Worm (Caenorhabditis elegans): ENCODE results near the gene atg-13.

The atg-13 gene

DNA sequence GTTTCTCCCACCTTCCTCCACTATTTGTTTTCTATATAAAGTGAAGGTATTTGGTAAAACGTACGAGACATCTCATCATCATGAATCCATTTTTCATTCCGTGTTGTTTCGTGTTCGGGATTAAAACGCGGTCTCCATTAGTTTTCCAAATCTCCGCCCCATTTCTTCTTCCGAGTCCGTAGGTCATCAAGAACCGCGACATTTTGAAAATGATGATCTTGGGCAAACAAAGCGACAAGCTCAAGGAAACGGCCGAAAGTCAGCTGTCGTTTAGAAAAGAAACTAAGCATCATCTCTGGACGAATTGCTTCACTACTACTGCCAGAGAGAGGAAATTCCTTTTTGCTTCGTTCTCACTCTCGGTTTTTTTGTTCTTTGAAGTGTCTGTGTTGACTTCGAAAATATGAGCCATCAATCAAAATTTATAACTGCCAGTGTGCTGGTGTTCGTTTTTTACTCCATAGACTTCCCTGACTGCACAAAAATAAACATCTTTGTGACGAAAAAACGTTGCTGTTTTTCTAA lies 14.7 kb upstream of the atg-13 start (continued):
- no peak for TF ChIP-seq ama-1 (optimal IDR thresholded peaks at IDR 0.05)
- TF ChIP-seq ama-1 (GFP tag; optimal IDR thresholded peaks at IDR 0.05), result peak in 1 of 2 experiments; percentile 56
- no peak for TF ChIP-seq ztf-22 (GFP tag; optimal IDR thresholded peaks at IDR 0.05)
- TF ChIP-seq T07F8.4 (tag; optimal IDR thresholded peaks at IDR 0.05), result no peak
- TF ChIP-seq mcd-1 (GFP tag; IDR thresholded peaks at IDR 0.05), result no peak
- TF ChIP-seq lin-26 (GFP tag; IDR thresholded peaks at IDR 0.05), result peak; percentile 41; the same call in 1 of the 2 replicates
- TF ChIP-seq lag-1 (GFP tag; IDR thresholded peaks at IDR 0.05), result no peak
- no peak for TF ChIP-seq lin-35 (GFP tag; optimal IDR thresholded peaks at IDR 0.05)
- TF ChIP-seq chd-7 (tag; optimal IDR thresholded peaks at IDR 0.05), result no peak
- peak; percentile 17 for TF ChIP-seq hrde-1 (tag; optimal IDR thresholded peaks at IDR 0.05; ENCODE audit: borderline replicate concordance)
- TF ChIP-seq egrh-3 (GFP tag; IDR thresholded peaks at IDR 0.05), result no peak
- no peak for TF ChIP-seq C17E4.6 (GFP tag; IDR thresholded peaks at IDR 0.05)

ce11 chrIII:8164771-8165170 lies 6.8 kb upstream of the atg-13 start:
- TF ChIP-seq ekl-4 (GFP tag; IDR thresholded peaks at IDR 0.05), result no peak
- no peak for TF ChIP-seq sptf-2 (GFP tag; optimal IDR thresholded peaks at IDR 0.05)
- TF ChIP-seq ztf-22 (GFP tag; optimal IDR thresholded peaks at IDR 0.05), result no peak
- no peak for TF ChIP-seq xnd-1 (tag; optimal IDR thresholded peaks at IDR 0.05)
- TF ChIP-seq gei-17 (GFP tag; optimal IDR thresholded peaks at IDR 0.05), result no peak
- TF ChIP-seq akir-1 (GFP tag; optimal IDR thresholded peaks at IDR 0.05), result no peak
- no peak for TF ChIP-seq B0336.3 (GFP tag; IDR thresholded peaks at IDR 0.05)
- no peak for TF ChIP-seq egrh-3 (GFP tag; IDR thresholded peaks at IDR 0.05)
- TF ChIP-seq lin-40 (tag; optimal IDR thresholded peaks at IDR 0.05), result no peak
- no peak for TF ChIP-seq attf-6 (GFP tag; IDR thresholded peaks at IDR 0.05)
- no peak for TF ChIP-seq tbp1 (GFP tag; optimal IDR thresholded peaks at IDR 0.05)
- TF ChIP-seq F23B12.7 (tag; optimal IDR thresholded peaks at IDR 0.05; ENCODE audit: insufficient read depth), result no peak
- no peak for TF ChIP-seq hrde-1 (tag; optimal IDR thresholded peaks at IDR 0.05; ENCODE audit: borderline replicate concordance)
- TF ChIP-seq athp-1 (tag; optimal IDR thresholded peaks at IDR 0.05), result no peak

DNA sequence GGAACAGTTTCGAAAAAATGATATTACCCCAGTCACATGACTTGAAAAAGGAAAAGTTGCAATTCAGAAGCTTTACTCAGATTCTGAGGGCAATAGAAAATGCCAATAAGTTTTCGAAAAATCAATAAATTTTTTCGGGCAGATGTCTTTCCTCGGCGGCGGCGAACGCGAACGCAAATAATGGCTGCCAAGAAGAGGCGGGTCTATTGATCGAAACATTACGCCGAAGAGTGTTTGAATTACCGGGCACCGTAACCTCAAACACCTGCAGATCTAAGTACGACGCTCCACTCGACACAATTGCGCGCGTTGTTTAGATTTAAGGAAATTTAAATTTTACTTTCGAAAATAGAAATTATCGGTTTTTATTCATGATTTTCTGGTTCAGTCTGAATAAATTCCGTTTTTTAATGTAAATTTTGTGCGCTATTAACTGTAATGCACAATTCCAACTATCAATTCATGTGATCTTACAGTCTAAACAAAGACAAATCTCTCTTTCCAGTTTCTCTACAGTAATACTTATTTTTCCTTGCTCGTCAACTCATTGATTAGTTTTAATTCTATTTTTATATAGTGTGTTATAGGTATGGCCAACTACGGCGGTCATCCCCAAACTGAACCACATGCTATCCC lies 5.9 kb upstream of the atg-13 start, which contains the start of gene prp-8:
TSS of gene prp-8 (plus strand) at position 586 of the 636 bp plus-strand sequence.
- TF ChIP-seq C06A6.2 (GFP tag; conservative IDR thresholded peaks at IDR 0.05), result no peak
- peak; percentile 20 to 30 for TF ChIP-seq let-607 (tag; optimal IDR thresholded peaks at IDR 0.05)
- TF ChIP-seq lsl-1 (GFP tag; optimal IDR thresholded peaks at IDR 0.05), result peak; percentile 86
- TF ChIP-seq sdz-38 (tag; optimal IDR thresholded peaks at IDR 0.05), result no peak
- TF ChIP-seq unc-62 (GFP tag; optimal IDR thresholded peaks at IDR 0.05), result no peak
- TF ChIP-seq F39B2.1 (GFP tag; IDR thresholded peaks at IDR 0.05), result no peak
- no peak for TF ChIP-seq let-526 (GFP tag; IDR thresholded peaks at IDR 0.05)
- no peak for TF ChIP-seq atf-7 (tag; optimal IDR thresholded peaks at IDR 0.05)
- TF ChIP-seq chd-7 (tag; optimal IDR thresholded peaks at IDR 0.05), result no peak
- TF ChIP-seq ceh-100 (GFP tag; IDR thresholded peaks at IDR 0.05), result peak; percentile 17; the same call in 1 of the 2 replicates
- no peak for TF ChIP-seq him-1 (tag; optimal IDR thresholded peaks at IDR 0.05)
- no peak for TF ChIP-seq T07F8.4 (tag; optimal IDR thresholded peaks at IDR 0.05)
- 0 out of 2 replicates have a peak, but pooled peaks have one; percentile 46 for TF ChIP-seq Y53G8AR.9 (GFP tag; conservative IDR thresholded peaks at IDR 0.05)
- peak; percentile 30 for TF ChIP-seq madf-8 (GFP tag; conservative IDR thresholded peaks at IDR 0.05)
- no peak for TF ChIP-seq hlh-12 (tag; optimal IDR thresholded peaks at IDR 0.05)
- peak; percentile 64 for TF ChIP-seq tbp1 (GFP tag; optimal IDR thresholded peaks at IDR 0.05)
- no peak for TF ChIP-seq egl-18 (GFP tag; IDR thresholded peaks at IDR 0.05)
- peak; percentile 59 for TF ChIP-seq madf-6 (GFP tag; IDR thresholded peaks at IDR 0.05)
- peak; percentile 80 for TF ChIP-seq madf-10 (tag; optimal IDR thresholded peaks at IDR 0.05)
- no peak for TF ChIP-seq hrde-1 (tag; optimal IDR thresholded peaks at IDR 0.05; ENCODE audit: borderline replicate concordance)
- TF ChIP-seq egl-44 (GFP tag; IDR thresholded peaks at IDR 0.05), result no peak
- no peak for TF ChIP-seq F10E7.11 (tag; optimal IDR thresholded peaks at IDR 0.05)
- TF ChIP-seq K11D2.4 (GFP tag; IDR thresholded peaks at IDR 0.05), result peak; percentile 29; the same call in 1 of the 2 replicates
- no peak for TF ChIP-seq repo-1 (tag; optimal IDR thresholded peaks at IDR 0.05)
- peak; percentile 3 for TF ChIP-seq snpc-1.3 (tag; optimal IDR thresholded peaks at IDR 0.05; ENCODE audit: insufficient read depth)
